Worm (Caenorhabditis elegans) whole organism, L1 larva: ENCODE data around the gene fust-1.

Experiments used
- egl-27 ChIP-seq, 2 experiments: fragments of 150-350 bp in 1 of 2; sonication (generic microtip); optimal IDR thresholded peaks; 3 replicates each; lab custom pipeline; 2017 to 2018; ENCODE audit warnings: missing biosample characterization in 2 of 2, missing genetic modification characterization in 2 of 2, missing genetic modification reagents in 2 of 2
- fkh-10 ChIP-seq: sonication (generic microtip); optimal IDR thresholded peaks from 2 replicates; lab custom pipeline; 2017; ENCODE audit warnings: missing biosample characterization, missing genetic modification reagents, missing genetic modification characterization
- fos-1 ChIP-seq: fragments of 150-350 bp; optimal IDR thresholded peaks from 2 replicates; lab custom pipeline; 2014; ENCODE audit warnings: missing biosample characterization, missing genetic modification characterization
- swsn-7 ChIP-seq: sonication (generic microtip); optimal IDR thresholded peaks from 2 replicates; lab custom pipeline; 2016; ENCODE audit warnings: missing genetic modification characterization, missing compliant biosample characterization

DNA sequence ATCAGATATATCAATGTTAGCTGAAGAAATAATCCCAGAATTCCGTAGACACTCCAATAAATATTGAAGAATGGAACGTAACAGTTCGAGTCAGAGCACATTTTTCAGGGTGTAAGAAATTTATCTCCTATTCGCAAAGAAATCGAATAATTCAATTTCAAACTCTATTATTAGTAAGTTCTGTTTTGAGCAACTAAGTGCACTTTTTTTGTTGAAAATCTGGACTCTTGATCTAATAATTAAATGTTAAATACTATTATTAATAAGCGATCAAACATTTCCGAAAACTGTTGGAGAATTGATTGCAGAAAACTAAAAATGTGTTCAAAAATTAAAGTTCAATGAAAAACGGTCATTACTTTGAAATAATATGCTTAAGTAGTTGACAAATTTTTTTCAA lies 50.7 kb downstream of the fust-1 start, which contains the start of gene srd-56:
- no peak for TF ChIP-seq swsn-7 (tag; lab: Kevin White, UChicago)
- TF ChIP-seq fkh-10 (GFP tag; lab: Kevin White, UChicago): no peak
- no peak for TF ChIP-seq fos-1 (tag; lab: Kevin White, UChicago)
- no peak for TF ChIP-seq egl-27 (tag; optimal IDR thresholded peaks at IDR 0.05; lab: Kevin White, UChicago)
